Worm (Caenorhabditis elegans): ENCODE results near the gene F10C1.23.
"Not testable (repeated sequence)": the region's sequence is repeated elsewhere in the genome, so short reads cannot be mapped to it uniquely, and the experiment has no call there.

The F10C1.23 gene

ce11 chrII:5757656-5758055 lies at the start of gene F10C1.23, which contains the start of gene F10C1.3:
TSS of gene F10C1.23 (plus strand) at chrII:5758040.
TSS of gene F10C1.3 (minus strand) at chrII:5757756.
- TF ChIP-seq mxl-1 (tag; optimal IDR thresholded peaks at IDR 0.05); Y53F4B.3 (GFP tag; IDR thresholded peaks at IDR 0.05); rcor-1 (GFP tag; IDR thresholded peaks at IDR 0.05): not testable (repeated sequence)

- no peak for TF ChIP-seq snpc-1.3 (tag; optimal IDR thresholded peaks at IDR 0.05; ENCODE audit: insufficient read depth)
- no peak for TF ChIP-seq C17E4.6 (GFP tag; IDR thresholded peaks at IDR 0.05)
- TF ChIP-seq F52B5.7 (tag; optimal IDR thresholded peaks at IDR 0.05) = no peak
- TF ChIP-seq ztf-22 (GFP tag; optimal IDR thresholded peaks at IDR 0.05) = no peak
- TF ChIP-seq nhr-27 (tag; optimal IDR thresholded peaks at IDR 0.05) = no peak
- TF ChIP-seq cebp-2 (GFP tag; IDR thresholded peaks at IDR 0.05) = no peak
- TF ChIP-seq dox-1 (GFP tag; IDR thresholded peaks at IDR 0.05) = no peak
- TF ChIP-seq lin-40 (tag; optimal IDR thresholded peaks at IDR 0.05) = no peak
- no peak for TF ChIP-seq rpc-1 (optimal IDR thresholded peaks at IDR 0.05)
- TF ChIP-seq rpc-1 (tag; optimal IDR thresholded peaks at IDR 0.05) = no peak
- TF ChIP-seq B0336.3 (GFP tag; IDR thresholded peaks at IDR 0.05) = no peak
- no peak for TF ChIP-seq chd-7 (tag; optimal IDR thresholded peaks at IDR 0.05)
- TF ChIP-seq madf-6 (GFP tag; IDR thresholded peaks at IDR 0.05) = no peak
- no peak for TF ChIP-seq F55B11.4 (tag; optimal IDR thresholded peaks at IDR 0.05; ENCODE audit: borderline replicate concordance, insufficient read depth)
- no peak for TF ChIP-seq D2030.7 (GFP tag; IDR thresholded peaks at IDR 0.05)
- no peak for TF ChIP-seq hlh-12 (tag; optimal IDR thresholded peaks at IDR 0.05)
Measured at ce11 chrII:5708154-5708553, 49.7 kb upstream of the F10C1.23 start.

- TF ChIP-seq F10E7.11 (tag; optimal IDR thresholded peaks at IDR 0.05) = no peak
- no peak for TF ChIP-seq hlh-12 (tag; optimal IDR thresholded peaks at IDR 0.05)
- TF ChIP-seq dox-1 (GFP tag; IDR thresholded peaks at IDR 0.05) = no peak
- no peak for TF ChIP-seq ama-1 (optimal IDR thresholded peaks at IDR 0.05)
- no peak for TF ChIP-seq ama-1 (GFP tag; optimal IDR thresholded peaks at IDR 0.05)
- TF ChIP-seq lin-35 (GFP tag; optimal IDR thresholded peaks at IDR 0.05) = no peak
- no peak for TF ChIP-seq F55B11.4 (tag; optimal IDR thresholded peaks at IDR 0.05; ENCODE audit: borderline replicate concordance, insufficient read depth)
- no peak for TF ChIP-seq rcor-1 (GFP tag; IDR thresholded peaks at IDR 0.05)
- TF ChIP-seq B0035.1 (tag; optimal IDR thresholded peaks at IDR 0.05) = no peak
- no peak for TF ChIP-seq K11D2.4 (GFP tag; IDR thresholded peaks at IDR 0.05)
- TF ChIP-seq die-1 (tag; optimal IDR thresholded peaks at IDR 0.05) = no peak
- TF ChIP-seq unc-62 (GFP tag; optimal IDR thresholded peaks at IDR 0.05) = no peak
- TF ChIP-seq sea-2 (GFP tag; IDR thresholded peaks at IDR 0.05) = no peak
- no peak for TF ChIP-seq F57A8.1 (GFP tag; optimal IDR thresholded peaks at IDR 0.05)
- TF ChIP-seq aptf-3 (GFP tag; IDR thresholded peaks at IDR 0.05) = no peak
- no peak for TF ChIP-seq nhr-90 (tag; optimal IDR thresholded peaks at IDR 0.05)
- no peak for TF ChIP-seq ztf-6 (GFP tag; IDR thresholded peaks at IDR 0.05)
- no peak for TF ChIP-seq lin-40 (tag; optimal IDR thresholded peaks at IDR 0.05)
- TF ChIP-seq nfya-2 (GFP tag; IDR thresholded peaks at IDR 0.05) = no peak
Measured at ce11 chrII:5710835-5711234, 47.0 kb upstream of the F10C1.23 start.

ce11 chrII:5712126-5712525 lies 45.7 kb upstream of the F10C1.23 start:
- no peak for TF ChIP-seq ama-1 (optimal IDR thresholded peaks at IDR 0.05)
- TF ChIP-seq ama-1 (GFP tag; optimal IDR thresholded peaks at IDR 0.05) = peak in 1 of 2 experiments; percentile 45
- TF ChIP-seq hrde-1 (tag; optimal IDR thresholded peaks at IDR 0.05; ENCODE audit: borderline replicate concordance) = peak; percentile 68
- peak; percentile 3 for TF ChIP-seq him-1 (tag; optimal IDR thresholded peaks at IDR 0.05)
- TF ChIP-seq B0336.3 (GFP tag; IDR thresholded peaks at IDR 0.05) = peak; percentile 60; the same call in 1 of the 2 replicates
- TF ChIP-seq Y95B8A.8 (GFP tag; IDR thresholded peaks at IDR 0.05) = peak; percentile 63; the same call in 1 of the 2 replicates
- TF ChIP-seq madf-6 (GFP tag; IDR thresholded peaks at IDR 0.05) = peak; percentile 40; the same call in 1 of the 2 replicates
- TF ChIP-seq lin-54 (GFP tag; optimal IDR thresholded peaks at IDR 0.05) = peak; percentile 20
- no peak for TF ChIP-seq efl-1 (GFP tag; optimal IDR thresholded peaks at IDR 0.05)
- peak; percentile 35 for TF ChIP-seq ZK185.1 (tag; optimal IDR thresholded peaks at IDR 0.05; ENCODE audit: poor library complexity, severe bottlenecking)
- TF ChIP-seq hsf-1 (GFP tag; IDR thresholded peaks at IDR 0.05) = peak; percentile 67
- TF ChIP-seq ztf-26 (tag; optimal IDR thresholded peaks at IDR 0.05) = no peak
- TF ChIP-seq lin-26 (GFP tag; IDR thresholded peaks at IDR 0.05) = peak; percentile 38; the same call in 1 of the 2 replicates
- peak; percentile 58; the same call in 1 of the 2 replicates for TF ChIP-seq nfyb-1 (GFP tag; IDR thresholded peaks at IDR 0.05)
- TF ChIP-seq ekl-4 (GFP tag; IDR thresholded peaks at IDR 0.05) = peak; percentile 43; the same call in 1 of the 2 replicates
- TF ChIP-seq lsl-1 (GFP tag; optimal IDR thresholded peaks at IDR 0.05) = no peak
- no peak for TF ChIP-seq ceh-79 (tag; optimal IDR thresholded peaks at IDR 0.05)

Measured in whole organism, young adult.